Fruit fly (Drosophila melanogaster) whole organism, prepupa: ENCODE data around the gene CG8117.

ENCODE experiments used
- CG10631 ChIP-seq: fragments of 200-800 bp; sonication (Bioruptor generic); optimal IDR thresholded peaks from 2 replicates; lab custom pipeline; 2016; ENCODE audit warnings: missing biosample characterization, missing genetic modification characterization
- CG10669 ChIP-seq: fragments of 200-800 bp; sonication (Bioruptor generic); optimal IDR thresholded peaks from 3 replicates; lab custom pipeline; 2018; ENCODE audit warnings: missing biosample characterization, mild to moderate bottlenecking, missing genetic modification characterization, moderate library complexity
- CG11762 ChIP-seq: fragments of 200-800 bp; sonication (Bioruptor generic); optimal IDR thresholded peaks from 3 replicates; lab custom pipeline; 2016; ENCODE audit warnings: missing biosample characterization, missing genetic modification characterization; ENCODE audit not compliant: insufficient read depth
- CG11902 ChIP-seq: fragments of 200-800 bp; sonication (Bioruptor generic); optimal IDR thresholded peaks from 3 replicates; lab custom pipeline; 2016; ENCODE audit warnings: missing biosample characterization, missing genetic modification characterization
- CG15336 ChIP-seq: fragments of 200-800 bp; sonication (Bioruptor generic); IDR thresholded peaks from 2 replicates; pipeline ENCODE4 v1.3.6; 2022; ENCODE audit warnings: missing biosample characterization, missing genetic modification characterization
- CG16779 ChIP-seq: fragments of 200-800 bp; sonication (Bioruptor generic); optimal IDR thresholded peaks from 3 replicates; lab custom pipeline; 2017; ENCODE audit warnings: missing biosample characterization, mild to moderate bottlenecking, missing genetic modification characterization
- CG3032 ChIP-seq: fragments of 200-800 bp; optimal IDR thresholded peaks from 2 replicates; lab custom pipeline; 2019; ENCODE audit warnings: missing biosample characterization, mild to moderate bottlenecking, missing genetic modification characterization, moderate library complexity
- CG31627 ChIP-seq: fragments of 200-800 bp; sonication (Bioruptor generic); optimal IDR thresholded peaks from 3 replicates; lab custom pipeline; 2016; ENCODE audit warnings: missing biosample characterization, missing genetic modification characterization
- CG32006 ChIP-seq: fragments of 200-800 bp; sonication (Bioruptor generic); optimal IDR thresholded peaks from 3 replicates; lab custom pipeline; 2017; ENCODE audit warnings: missing biosample characterization, mild to moderate bottlenecking, missing genetic modification characterization
- CG3919 ChIP-seq: fragments of 200-800 bp; sonication (Bioruptor generic); optimal IDR thresholded peaks from 3 replicates; lab custom pipeline; 2016; ENCODE audit warnings: missing biosample characterization, missing genetic modification characterization
- CG4318 ChIP-seq: fragments of 200-800 bp; sonication (Bioruptor generic); optimal IDR thresholded peaks from 3 replicates; lab custom pipeline; 2017; ENCODE audit warnings: missing biosample characterization, mild to moderate bottlenecking, missing genetic modification characterization
- CG6163 ChIP-seq: fragments of 200-800 bp; sonication (Bioruptor generic); IDR thresholded peaks from 3 replicates; pipeline ENCODE4 v1.3.6; 2022; ENCODE audit warnings: missing biosample characterization, missing genetic modification characterization
- CG6276 ChIP-seq: fragments of 200-800 bp; sonication (Bioruptor generic); optimal IDR thresholded peaks from 2 replicates; lab custom pipeline; 2017; ENCODE audit warnings: missing biosample characterization, mild to moderate bottlenecking, missing genetic modification characterization
- CG6792 ChIP-seq: fragments of 200-800 bp; sonication (Bioruptor generic); optimal IDR thresholded peaks from 3 replicates; lab custom pipeline; 2016; ENCODE audit warnings: missing biosample characterization, missing genetic modification characterization
- CG7368 ChIP-seq: fragments of 200-800 bp; sonication (Bioruptor generic); optimal IDR thresholded peaks from 3 replicates; lab custom pipeline; 2016; ENCODE audit warnings: missing biosample characterization, missing genetic modification characterization
- CG8119 ChIP-seq: fragments of 200-800 bp; sonication (Bioruptor generic); IDR thresholded peaks from 3 replicates; pipeline ENCODE4 v1.3.6; 2022; ENCODE audit warnings: missing biosample characterization, missing genetic modification characterization
- CG8319 ChIP-seq: fragments of 200-800 bp; sonication (Bioruptor generic); optimal IDR thresholded peaks from 3 replicates; lab custom pipeline; 2016; ENCODE audit warnings: missing biosample characterization, missing genetic modification characterization
- CG8632 ChIP-seq: fragments of 200-800 bp; sonication (Bioruptor generic); optimal IDR thresholded peaks from 3 replicates; lab custom pipeline; 2016; ENCODE audit warnings: missing biosample characterization, missing genetic modification characterization
- Eip78C ChIP-seq: fragments of 200-800 bp; sonication (Bioruptor generic); peaks from one replicate; lab custom pipeline; 2016; ENCODE audit warnings: missing biosample characterization, missing genetic modification characterization
- Eip93F ChIP-seq: fragments of 200-800 bp; sonication (Bioruptor generic); optimal IDR thresholded peaks from 2 replicates; lab custom pipeline; 2016; ENCODE audit warnings: missing biosample characterization, mild to moderate bottlenecking, missing genetic modification characterization
- Ets21C ChIP-seq: fragments of 200-800 bp; sonication (Bioruptor generic); optimal IDR thresholded peaks from 3 replicates; lab custom pipeline; 2016; ENCODE audit warnings: missing biosample characterization, missing genetic modification characterization
- Ets96B ChIP-seq: fragments of 200-800 bp; optimal IDR thresholded peaks from 2 replicates; lab custom pipeline; 2019; ENCODE audit warnings: missing biosample characterization, mild to moderate bottlenecking, missing genetic modification characterization, moderate library complexity
- Gug ChIP-seq: fragments of 200-800 bp; sonication (Bioruptor generic); IDR thresholded peaks from 2 replicates; pipeline ENCODE4 v1.3.6; 2022; ENCODE audit warnings: missing biosample characterization, missing genetic modification characterization
- Hr38 ChIP-seq: sonication (Bioruptor generic); optimal IDR thresholded peaks from 2 replicates; lab custom pipeline; 2016; ENCODE audit warnings: missing biosample characterization, missing genetic modification characterization
- Hr4 ChIP-seq: fragments of 200-800 bp; sonication (Bioruptor generic); optimal IDR thresholded peaks from 3 replicates; lab custom pipeline; 2016; ENCODE audit warnings: missing biosample characterization, missing genetic modification characterization
- Lpt ChIP-seq: fragments of 200-800 bp; sonication (Bioruptor generic); optimal IDR thresholded peaks from 3 replicates; lab custom pipeline; 2016; ENCODE audit warnings: missing biosample characterization, missing genetic modification characterization
- Met ChIP-seq: fragments of 200-800 bp; sonication (Bioruptor generic); optimal IDR thresholded peaks from 3 replicates; lab custom pipeline; 2016; ENCODE audit warnings: missing biosample characterization, missing genetic modification characterization
- OdsH ChIP-seq: fragments of 200-800 bp; sonication (Bioruptor generic); optimal IDR thresholded peaks from 3 replicates; lab custom pipeline; 2016; ENCODE audit warnings: missing biosample characterization, missing genetic modification characterization
- Sox102F ChIP-seq: fragments of 200-800 bp; sonication (Bioruptor generic); optimal IDR thresholded peaks from 2 replicates; lab custom pipeline; 2016; ENCODE audit warnings: missing biosample characterization, mild to moderate bottlenecking, missing genetic modification characterization
- achi ChIP-seq: fragments of 200-800 bp; sonication (Bioruptor generic); optimal IDR thresholded peaks from 3 replicates; lab custom pipeline; 2016; ENCODE audit warnings: missing biosample characterization, missing genetic modification characterization
- acj6 ChIP-seq: fragments of 200-800 bp; sonication (Bioruptor generic); optimal IDR thresholded peaks from 3 replicates; lab custom pipeline; 2016; ENCODE audit warnings: missing biosample characterization, missing genetic modification characterization
- cyc ChIP-seq: fragments of 200-800 bp; sonication (Bioruptor generic); optimal IDR thresholded peaks from 3 replicates; lab custom pipeline; 2016; ENCODE audit warnings: missing biosample characterization, missing genetic modification characterization
- dac ChIP-seq: fragments of 200-800 bp; sonication (Bioruptor generic); optimal IDR thresholded peaks from 2 replicates; lab custom pipeline; 2017; ENCODE audit warnings: missing biosample characterization, mild to moderate bottlenecking, missing genetic modification characterization
- dsx ChIP-seq: fragments of 200-800 bp; optimal IDR thresholded peaks from 3 replicates; lab custom pipeline; 2019; ENCODE audit warnings: missing biosample characterization, mild to moderate bottlenecking, missing genetic modification characterization, moderate library complexity; ENCODE audit not compliant: poor library complexity, severe bottlenecking
- eg ChIP-seq: fragments of 200-800 bp; sonication (Bioruptor generic); IDR thresholded peaks from 3 replicates; pipeline ENCODE4 v1.3.6; 2022; ENCODE audit warnings: missing biosample characterization, missing genetic modification characterization
- fd59A ChIP-seq: fragments of 200-800 bp; sonication (Bioruptor generic); optimal IDR thresholded peaks from 2 replicates; lab custom pipeline; 2017; ENCODE audit warnings: missing biosample characterization, mild to moderate bottlenecking, missing genetic modification characterization, missing genetic modification reagents
- fkh ChIP-seq: fragments of 200-800 bp; sonication (Bioruptor generic); optimal IDR thresholded peaks from 3 replicates; lab custom pipeline; 2017; ENCODE audit warnings: missing biosample characterization, mild to moderate bottlenecking, missing genetic modification characterization, moderate library complexity
- net ChIP-seq: fragments of 200-800 bp; sonication (Bioruptor generic); optimal IDR thresholded peaks from 3 replicates; lab custom pipeline; 2016; ENCODE audit warnings: missing biosample characterization, missing genetic modification characterization
- pdm3 ChIP-seq: fragments of 200-800 bp; sonication (Bioruptor generic); optimal IDR thresholded peaks from 3 replicates; lab custom pipeline; 2016; ENCODE audit warnings: missing biosample characterization, missing genetic modification characterization
- spab ChIP-seq: fragments of 200-800 bp; sonication (Bioruptor generic); optimal IDR thresholded peaks from 2 replicates; lab custom pipeline; 2017; ENCODE audit warnings: missing biosample characterization, mild to moderate bottlenecking, missing genetic modification characterization, missing genetic modification reagents
- topi ChIP-seq: fragments of 200-800 bp; sonication (Bioruptor generic); optimal IDR thresholded peaks from 3 replicates; lab custom pipeline; 2016; ENCODE audit warnings: missing biosample characterization, missing genetic modification characterization
- vri ChIP-seq: fragments of 200-800 bp; sonication (Bioruptor generic); optimal IDR thresholded peaks from 3 replicates; lab custom pipeline; 2016; ENCODE audit warnings: missing biosample characterization, mild to moderate bottlenecking, missing genetic modification characterization

CG8117 gene

dm6 chrX:15599697-15600096 is 44.3 kb upstream of the CG8117 start (continued):
- peak; percentile 67 for TF ChIP-seq Hr4 (GFP tag; lab: Kevin White, UChicago)
- peak; percentile 47 for TF ChIP-seq pdm3
- peak; percentile 17 for TF ChIP-seq acj6 (GFP tag; lab: Kevin White, UChicago)
- peak; percentile 33 for TF ChIP-seq cyc (GFP tag; lab: Kevin White, UChicago)
- TF ChIP-seq Eip93F: no peak
- peak; percentile 2 for TF ChIP-seq CG31627 (GFP tag; lab: Kevin White, UChicago)
- TF ChIP-seq CG8319 (GFP tag; lab: Kevin White, UChicago): peak; percentile 14
- no peak for TF ChIP-seq CG16779 (tag; lab: Kevin White, UChicago)
- TF ChIP-seq Sox102F (GFP tag; lab: Kevin White, UChicago): no peak

- TF ChIP-seq Hr38 (no peak), achi (peak; percentile 12), spab (GFP tag; lab: Kevin White, UChicago) (no peak), dac (peak; percentile 19), net (GFP tag; lab: Kevin White, UChicago) (peak; percentile 11), CG11762 (GFP tag; lab: Kevin White, UChicago) (no peak), Gug (GFP tag; lab: Robert Waterston, UW) (no peak), CG15336 (GFP tag; lab: Robert Waterston, UW) (peak; percentile 52; the same call in 1 of the 2 replicates), Ets96B (tag; lab: Kevin White, UChicago) (peak; percentile 15), CG4318 (GFP tag; lab: Kevin White, UChicago) (peak; percentile 22), CG32006 (GFP tag; lab: Kevin White, UChicago) (peak; percentile 66), Ets21C (GFP tag; lab: Kevin White, UChicago) (no peak), Met (GFP tag; lab: Kevin White, UChicago) (no peak), Eip78C (GFP tag; lab: Kevin White, UChicago) (peak; percentile 66), CG6276 (GFP tag; lab: Kevin White, UChicago) (peak; percentile 42), CG6163 (GFP tag; lab: Robert Waterston, UW) (0 out of 3 replicates have a peak, but pooled peaks have one; percentile 12), CG10631 (peak; percentile 15), Hr4 (GFP tag; lab: Kevin White, UChicago) (peak; percentile 47), CG8119 (GFP tag; lab: Robert Waterston, UW) (0 out of 3 replicates have a peak, but pooled peaks have one; percentile 24), OdsH (peak; percentile 36), pdm3 (peak; percentile 35), Lpt (peak; percentile 34), eg (peak; percentile 42; the same call in 1 of the 3 replicates), CG7368 (GFP tag; lab: Kevin White, UChicago) (no peak)
Observed at dm6 chrX:15601285-15601684, 42.7 kb upstream of the CG8117 start.

- TF ChIP-seq topi (no peak), CG10669 (GFP tag; lab: Kevin White, UChicago) (peak; percentile 8), CG8632 (GFP tag; lab: Kevin White, UChicago) (peak; percentile 4), Gug (GFP tag; lab: Robert Waterston, UW) (no peak), CG6792 (GFP tag; lab: Kevin White, UChicago) (no peak), CG10631 (peak; percentile 11), vri (GFP tag; lab: Kevin White, UChicago) (no peak), dsx (GFP tag; lab: Kevin White, UChicago) (no peak), CG3032 (no peak), fkh (GFP tag; lab: Kevin White, UChicago) (peak; percentile 65), Hr38 (no peak), CG11902 (no peak), fd59A (GFP tag; lab: Kevin White, UChicago) (no peak), CG6163 (GFP tag; lab: Robert Waterston, UW) (peak; percentile 39; the same call in 1 of the 3 replicates), CG3919 (GFP tag; lab: Kevin White, UChicago) (peak; percentile 14)
Observed at dm6 chrX:15602438-15602837, 41.6 kb upstream of the CG8117 start.
